Worm (Caenorhabditis elegans): Measurements from ENCODE around the gene stt-3.

The stt-3 gene

ce11 chrIII:6295972-6296700 lies 47.7 kb downstream of the stt-3 start, which contains the start of gene F47D12.7:
Gene F47D12.7 (minus strand): TSS chrIII:6296022.
- TF ChIP-seq ceh-36 (tag; optimal IDR thresholded peaks at IDR 0.05) (no peak), sea-1 (GFP tag; conservative IDR thresholded peaks at IDR 0.05) (no peak), tbx-11 (GFP tag; IDR thresholded peaks at IDR 0.05) (no peak), B0310.2 (tag; optimal IDR thresholded peaks at IDR 0.05) (no peak), tra-4 (tag; optimal IDR thresholded peaks at IDR 0.05) (no peak), ama-1 (optimal IDR thresholded peaks at IDR 0.05) (no peak), hmbx-1 (tag; optimal IDR thresholded peaks at IDR 0.05) (no peak), ceh-13 (GFP tag; optimal IDR thresholded peaks at IDR 0.05) (no peak), hnd-1 (tag; optimal IDR thresholded peaks at IDR 0.05) (no peak)

ce11 chrIII:6297599-6297998 lies 49.2 kb downstream of the stt-3 start:
- no peak for TF ChIP-seq ets-7 (tag; optimal IDR thresholded peaks at IDR 0.05)
- TF ChIP-seq tbx-37 (GFP tag; conservative IDR thresholded peaks at IDR 0.05): no peak
- TF ChIP-seq flt-1 (GFP tag; IDR thresholded peaks at IDR 0.05): no peak
- TF ChIP-seq tra-4 (tag; optimal IDR thresholded peaks at IDR 0.05): no peak
- TF ChIP-seq sea-1 (GFP tag; conservative IDR thresholded peaks at IDR 0.05): no peak
- no peak for TF ChIP-seq ceh-13 (GFP tag; optimal IDR thresholded peaks at IDR 0.05)
- no peak for TF ChIP-seq hnd-1 (tag; optimal IDR thresholded peaks at IDR 0.05)
- no peak for TF ChIP-seq pes-1 (GFP tag; IDR thresholded peaks at IDR 0.05)
- TF ChIP-seq tbx-11 (GFP tag; IDR thresholded peaks at IDR 0.05): no peak
- TF ChIP-seq aly-1 (tag; optimal IDR thresholded peaks at IDR 0.05): no peak
- TF ChIP-seq hmbx-1 (tag; optimal IDR thresholded peaks at IDR 0.05): no peak
- no peak for TF ChIP-seq F13C5.2 (tag; optimal IDR thresholded peaks at IDR 0.05)
- no peak for TF ChIP-seq ceh-36 (tag; optimal IDR thresholded peaks at IDR 0.05)
- TF ChIP-seq ama-1 (optimal IDR thresholded peaks at IDR 0.05): no peak
- TF ChIP-seq hmg-4 (GFP tag; optimal IDR thresholded peaks at IDR 0.05): no peak

DNA sequence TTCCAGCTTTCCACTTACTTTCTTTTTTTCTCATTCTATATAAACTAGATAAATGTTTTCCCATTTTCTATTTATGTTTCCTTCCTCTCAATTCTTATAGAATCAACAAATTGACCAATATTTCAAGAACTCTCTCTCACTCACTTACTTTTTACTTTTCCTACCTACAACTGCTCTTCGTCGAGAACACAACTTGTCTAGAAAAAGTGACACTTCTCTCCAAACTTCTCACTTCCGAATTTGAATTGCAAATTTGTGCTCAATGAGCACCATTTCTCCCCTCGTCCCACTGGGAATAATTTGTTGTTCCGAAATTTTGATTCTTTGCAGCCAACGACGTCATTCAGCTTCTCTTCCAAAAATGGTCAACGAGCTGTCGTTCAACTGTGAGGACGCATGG lies 49.7 kb downstream of the stt-3 start, which contains the start of gene F47D12.3:
Gene F47D12.3 (plus strand): TSS at position 331 of the 400 bp plus-strand sequence.
- TF ChIP-seq pes-1 (GFP tag; IDR thresholded peaks at IDR 0.05) (no peak), F13C5.2 (tag; optimal IDR thresholded peaks at IDR 0.05) (no peak), hmg-4 (GFP tag; optimal IDR thresholded peaks at IDR 0.05) (no peak), aly-1 (tag; optimal IDR thresholded peaks at IDR 0.05) (no peak), scrt-1 (GFP tag; IDR thresholded peaks at IDR 0.05) (no peak)

- no peak for TF ChIP-seq aly-1 (tag; optimal IDR thresholded peaks at IDR 0.05)
Observed at ce11 chrIII:6300297-6300696, 51.9 kb downstream of the stt-3 start.

All from whole organism, early embryonic.